Fruit fly (Drosophila melanogaster) whole organism, prepupa: ENCODE data around the gene Osi7.

Source experiments
- Blimp-1 ChIP-seq: fragments of 200-800 bp; sonication (Bioruptor generic); optimal IDR thresholded peaks from 3 replicates; lab custom pipeline; 2017; ENCODE audit warnings: missing biosample characterization, missing genetic modification characterization, mild to moderate bottlenecking, moderate library complexity, missing genetic modification reagents
- CG10669 ChIP-seq: fragments of 200-800 bp; sonication (Bioruptor generic); optimal IDR thresholded peaks from 3 replicates; lab custom pipeline; 2018; ENCODE audit warnings: missing biosample characterization, mild to moderate bottlenecking, missing genetic modification characterization, moderate library complexity
- CG11294 ChIP-seq: fragments of 200-800 bp; sonication (Bioruptor generic); IDR thresholded peaks from 2 replicates; pipeline ENCODE4 v1.3.6; 2022; ENCODE audit warnings: missing biosample characterization, missing genetic modification characterization
- CG11762 ChIP-seq: fragments of 200-800 bp; sonication (Bioruptor generic); optimal IDR thresholded peaks from 3 replicates; lab custom pipeline; 2016; ENCODE audit warnings: missing biosample characterization, missing genetic modification characterization; ENCODE audit not compliant: insufficient read depth
- CG11902 ChIP-seq: fragments of 200-800 bp; sonication (Bioruptor generic); optimal IDR thresholded peaks from 3 replicates; lab custom pipeline; 2016; ENCODE audit warnings: missing biosample characterization, missing genetic modification characterization
- CG1621 ChIP-seq: fragments of 200-800 bp; sonication (Bioruptor generic); optimal IDR thresholded peaks from 3 replicates; lab custom pipeline; 2018; ENCODE audit warnings: missing biosample characterization, mild to moderate bottlenecking, missing genetic modification characterization
- CG3032 ChIP-seq: fragments of 200-800 bp; optimal IDR thresholded peaks from 2 replicates; lab custom pipeline; 2019; ENCODE audit warnings: missing biosample characterization, mild to moderate bottlenecking, missing genetic modification characterization, moderate library complexity
- CG31627 ChIP-seq: fragments of 200-800 bp; sonication (Bioruptor generic); optimal IDR thresholded peaks from 3 replicates; lab custom pipeline; 2016; ENCODE audit warnings: missing biosample characterization, missing genetic modification characterization
- CG32006 ChIP-seq: fragments of 200-800 bp; sonication (Bioruptor generic); optimal IDR thresholded peaks from 3 replicates; lab custom pipeline; 2017; ENCODE audit warnings: missing biosample characterization, mild to moderate bottlenecking, missing genetic modification characterization
- CG34406 ChIP-seq: fragments of 200-800 bp; sonication (Bioruptor generic); optimal IDR thresholded peaks from 3 replicates; lab custom pipeline; 2016; ENCODE audit warnings: missing biosample characterization, missing genetic modification characterization
- CG3919 ChIP-seq: fragments of 200-800 bp; sonication (Bioruptor generic); optimal IDR thresholded peaks from 3 replicates; lab custom pipeline; 2016; ENCODE audit warnings: missing biosample characterization, missing genetic modification characterization
- CG4318 ChIP-seq: fragments of 200-800 bp; sonication (Bioruptor generic); optimal IDR thresholded peaks from 3 replicates; lab custom pipeline; 2017; ENCODE audit warnings: missing biosample characterization, mild to moderate bottlenecking, missing genetic modification characterization
- CG6792 ChIP-seq: fragments of 200-800 bp; sonication (Bioruptor generic); optimal IDR thresholded peaks from 3 replicates; lab custom pipeline; 2016; ENCODE audit warnings: missing biosample characterization, missing genetic modification characterization
- CG6808 ChIP-seq: fragments of 200-800 bp; sonication (Bioruptor generic); optimal IDR thresholded peaks from 3 replicates; lab custom pipeline; 2017; ENCODE audit warnings: missing biosample characterization, missing genetic modification characterization, mild to moderate bottlenecking, moderate library complexity, missing genetic modification reagents
- CG6854 ChIP-seq: fragments of 200-800 bp; sonication (Bioruptor generic); optimal IDR thresholded peaks from 2 replicates; lab custom pipeline; 2017; ENCODE audit warnings: missing biosample characterization, mild to moderate bottlenecking, missing genetic modification characterization
- CG8319 ChIP-seq: fragments of 200-800 bp; sonication (Bioruptor generic); optimal IDR thresholded peaks from 3 replicates; lab custom pipeline; 2016; ENCODE audit warnings: missing biosample characterization, missing genetic modification characterization
- CG8632 ChIP-seq: fragments of 200-800 bp; sonication (Bioruptor generic); optimal IDR thresholded peaks from 3 replicates; lab custom pipeline; 2016; ENCODE audit warnings: missing biosample characterization, missing genetic modification characterization
- Eip75B ChIP-seq: fragments of 200-800 bp; sonication (Bioruptor generic); optimal IDR thresholded peaks from 3 replicates; lab custom pipeline; 2016; ENCODE audit warnings: missing biosample characterization, missing genetic modification characterization
- Eip78C ChIP-seq: fragments of 200-800 bp; sonication (Bioruptor generic); peaks from one replicate; lab custom pipeline; 2016; ENCODE audit warnings: missing biosample characterization, missing genetic modification characterization
- Ets21C ChIP-seq: fragments of 200-800 bp; sonication (Bioruptor generic); optimal IDR thresholded peaks from 3 replicates; lab custom pipeline; 2016; ENCODE audit warnings: missing biosample characterization, missing genetic modification characterization
- Ets96B ChIP-seq: fragments of 200-800 bp; optimal IDR thresholded peaks from 2 replicates; lab custom pipeline; 2019; ENCODE audit warnings: missing biosample characterization, mild to moderate bottlenecking, missing genetic modification characterization, moderate library complexity
- Gug ChIP-seq: fragments of 200-800 bp; sonication (Bioruptor generic); IDR thresholded peaks from 2 replicates; pipeline ENCODE4 v1.3.6; 2022; ENCODE audit warnings: missing biosample characterization, missing genetic modification characterization
- Hr38 ChIP-seq: sonication (Bioruptor generic); optimal IDR thresholded peaks from 2 replicates; lab custom pipeline; 2016; ENCODE audit warnings: missing biosample characterization, missing genetic modification characterization
- Hr4 ChIP-seq: fragments of 200-800 bp; sonication (Bioruptor generic); optimal IDR thresholded peaks from 3 replicates; lab custom pipeline; 2016; ENCODE audit warnings: missing biosample characterization, missing genetic modification characterization
- Lpt ChIP-seq: fragments of 200-800 bp; sonication (Bioruptor generic); optimal IDR thresholded peaks from 3 replicates; lab custom pipeline; 2016; ENCODE audit warnings: missing biosample characterization, missing genetic modification characterization
- Met ChIP-seq: fragments of 200-800 bp; sonication (Bioruptor generic); optimal IDR thresholded peaks from 3 replicates; lab custom pipeline; 2016; ENCODE audit warnings: missing biosample characterization, missing genetic modification characterization
- Smox ChIP-seq: fragments of 200-800 bp; sonication (Bioruptor generic); optimal IDR thresholded peaks from 3 replicates; lab custom pipeline; 2016; ENCODE audit warnings: missing biosample characterization, missing genetic modification characterization
- Sox102F ChIP-seq: fragments of 200-800 bp; sonication (Bioruptor generic); optimal IDR thresholded peaks from 2 replicates; lab custom pipeline; 2016; ENCODE audit warnings: missing biosample characterization, mild to moderate bottlenecking, missing genetic modification characterization
- Sox14 ChIP-seq: fragments of 200-800 bp; sonication (Bioruptor generic); optimal IDR thresholded peaks from 3 replicates; lab custom pipeline; 2016; ENCODE audit warnings: missing biosample characterization, missing genetic modification characterization
- Sox15 ChIP-seq: fragments of 200-800 bp; sonication (Bioruptor generic); optimal IDR thresholded peaks from 3 replicates; lab custom pipeline; 2016; ENCODE audit warnings: missing biosample characterization, missing genetic modification characterization
- achi ChIP-seq: fragments of 200-800 bp; sonication (Bioruptor generic); optimal IDR thresholded peaks from 3 replicates; lab custom pipeline; 2016; ENCODE audit warnings: missing biosample characterization, missing genetic modification characterization
- acj6 ChIP-seq: fragments of 200-800 bp; sonication (Bioruptor generic); optimal IDR thresholded peaks from 3 replicates; lab custom pipeline; 2016; ENCODE audit warnings: missing biosample characterization, missing genetic modification characterization
- dac ChIP-seq: fragments of 200-800 bp; sonication (Bioruptor generic); optimal IDR thresholded peaks from 2 replicates; lab custom pipeline; 2017; ENCODE audit warnings: missing biosample characterization, mild to moderate bottlenecking, missing genetic modification characterization
- dsx ChIP-seq: fragments of 200-800 bp; optimal IDR thresholded peaks from 3 replicates; lab custom pipeline; 2019; ENCODE audit warnings: missing biosample characterization, mild to moderate bottlenecking, missing genetic modification characterization, moderate library complexity; ENCODE audit not compliant: poor library complexity, severe bottlenecking
- esn ChIP-seq: fragments of 200-800 bp; sonication (Bioruptor generic); optimal IDR thresholded peaks from 2 replicates; lab custom pipeline; 2016; ENCODE audit warnings: missing biosample characterization, mild to moderate bottlenecking, missing genetic modification characterization, moderate library complexity
- fd85E ChIP-seq: fragments of 200-800 bp; sonication (Bioruptor generic); optimal IDR thresholded peaks from 3 replicates; lab custom pipeline; 2016; ENCODE audit warnings: missing biosample characterization, missing genetic modification characterization
- fkh ChIP-seq: fragments of 200-800 bp; sonication (Bioruptor generic); optimal IDR thresholded peaks from 3 replicates; lab custom pipeline; 2017; ENCODE audit warnings: missing biosample characterization, mild to moderate bottlenecking, missing genetic modification characterization, moderate library complexity
- lz ChIP-seq: fragments of 200-800 bp; sonication (Bioruptor generic); optimal IDR thresholded peaks from 3 replicates; lab custom pipeline; 2016; ENCODE audit warnings: missing biosample characterization, missing genetic modification characterization
- net ChIP-seq: fragments of 200-800 bp; sonication (Bioruptor generic); optimal IDR thresholded peaks from 3 replicates; lab custom pipeline; 2016; ENCODE audit warnings: missing biosample characterization, missing genetic modification characterization
- pdm3 ChIP-seq: fragments of 200-800 bp; sonication (Bioruptor generic); optimal IDR thresholded peaks from 3 replicates; lab custom pipeline; 2016; ENCODE audit warnings: missing biosample characterization, missing genetic modification characterization
- salr ChIP-seq, 2 experiments: fragments of 200-800 bp; sonication (Bioruptor generic); optimal IDR thresholded peaks; 3 replicates each; lab custom pipeline; 2016 to 2018; ENCODE audit warnings: missing biosample characterization in 2 of 2, missing genetic modification characterization in 2 of 2, mild to moderate bottlenecking in 1 of 2
- spab ChIP-seq: fragments of 200-800 bp; sonication (Bioruptor generic); optimal IDR thresholded peaks from 2 replicates; lab custom pipeline; 2017; ENCODE audit warnings: missing biosample characterization, mild to moderate bottlenecking, missing genetic modification characterization, missing genetic modification reagents
- svp ChIP-seq: fragments of 200-800 bp; sonication (Bioruptor generic); peaks from one replicate; lab custom pipeline; 2016; ENCODE audit warnings: missing biosample characterization, missing genetic modification characterization
- topi ChIP-seq: fragments of 200-800 bp; sonication (Bioruptor generic); optimal IDR thresholded peaks from 3 replicates; lab custom pipeline; 2016; ENCODE audit warnings: missing biosample characterization, missing genetic modification characterization
- vri ChIP-seq: fragments of 200-800 bp; sonication (Bioruptor generic); optimal IDR thresholded peaks from 3 replicates; lab custom pipeline; 2016; ENCODE audit warnings: missing biosample characterization, mild to moderate bottlenecking, missing genetic modification characterization

Gene Osi7

dm6 chr3R:6210266-6211040 lies 38.3 kb upstream of the Osi7 start (continued):
- TF ChIP-seq spab (GFP tag; lab: Kevin White, UChicago) (no peak), Smox (GFP tag; lab: Kevin White, UChicago) (peak; percentile 59), Gug (no peak), Sox14 (peak; percentile 44), CG32006 (peak; percentile 78), Blimp-1 (GFP tag; lab: Kevin White, UChicago) (peak; percentile 81), CG3032 (tag; lab: Kevin White, UChicago) (no peak), fd85E (no peak), Hr38 (no peak)

- TF ChIP-seq CG3919 (GFP tag; lab: Kevin White, UChicago) (no peak), achi (GFP tag; lab: Kevin White, UChicago) (no peak), Blimp-1 (GFP tag; lab: Kevin White, UChicago) (peak; percentile 96), Ets96B (tag; lab: Kevin White, UChicago) (no peak), topi (GFP tag; lab: Kevin White, UChicago) (no peak), Eip78C (GFP tag; lab: Kevin White, UChicago) (no peak), dac (no peak), CG32006 (no peak), Gug (no peak), CG10669 (no peak), CG3032 (tag; lab: Kevin White, UChicago) (no peak), CG6808 (GFP tag; lab: Kevin White, UChicago) (no peak), CG8319 (GFP tag; lab: Kevin White, UChicago) (no peak), dsx (no peak), CG8632 (GFP tag; lab: Kevin White, UChicago) (no peak), Sox14 (no peak), CG6854 (GFP tag; lab: Kevin White, UChicago) (peak; percentile 51)
These were observed 37.8 kb upstream of the Osi7 start for dm6 chr3R:6211041-6211377.

- TF ChIP-seq CG6854 (GFP tag; lab: Kevin White, UChicago) (no peak), CG11294 (GFP tag; lab: Robert Waterston, UW) (peak; percentile 42; the same call in 1 of the 2 replicates), lz (GFP tag; lab: Kevin White, UChicago) (peak; percentile 14), fkh (GFP tag; lab: Kevin White, UChicago) (no peak), CG11762 (peak; percentile 31), Hr38 (peak; percentile 30), net (GFP tag; lab: Kevin White, UChicago) (peak; percentile 66), Eip78C (GFP tag; lab: Kevin White, UChicago) (peak; percentile 88), esn (GFP tag; lab: Kevin White, UChicago) (no peak), Lpt (GFP tag; lab: Kevin White, UChicago) (peak; percentile 89), CG11902 (GFP tag; lab: Kevin White, UChicago) (no peak), acj6 (peak; percentile 46), CG8319 (GFP tag; lab: Kevin White, UChicago) (no peak), Sox102F (GFP tag; lab: Kevin White, UChicago) (no peak), fd85E (no peak), CG8632 (GFP tag; lab: Kevin White, UChicago) (no peak), dsx (no peak), pdm3 (GFP tag; lab: Kevin White, UChicago) (peak; percentile 61), CG3032 (tag; lab: Kevin White, UChicago) (no peak), CG1621 (tag; lab: Kevin White, UChicago) (no peak), CG10669 (no peak), dac (peak; percentile 89), Sox14 (peak; percentile 50), CG4318 (GFP tag; lab: Kevin White, UChicago) (peak; percentile 92), CG34406 (GFP tag; lab: Kevin White, UChicago) (no peak), CG31627 (GFP tag; lab: Kevin White, UChicago) (no peak), vri (GFP tag; lab: Kevin White, UChicago) (no peak), Smox (GFP tag; lab: Kevin White, UChicago) (no peak), CG3919 (GFP tag; lab: Kevin White, UChicago) (peak; percentile 63), Eip75B (GFP tag; lab: Kevin White, UChicago) (peak; percentile 28), Ets21C (GFP tag; lab: Kevin White, UChicago) (no peak), CG6792 (peak; percentile 39), svp (GFP tag; lab: Kevin White, UChicago) (no peak), spab (GFP tag; lab: Kevin White, UChicago) (no peak), achi (GFP tag; lab: Kevin White, UChicago) (peak; percentile 63), Sox15 (GFP tag; lab: Kevin White, UChicago) (no peak), salr (GFP tag; optimal IDR thresholded peaks at IDR 0.05; lab: Kevin White, UChicago) (peak in 1 of 2 experiments; percentile 64), Met (no peak), Hr4 (GFP tag; lab: Kevin White, UChicago) (peak; percentile 97)
These were observed 34.6 kb upstream of the Osi7 start for dm6 chr3R:6214227-6214626.
